Worm (Caenorhabditis elegans) whole organism, late embryonic: ENCODE results near the gene moc-1.

ENCODE experiments used
- C38D4.7 ChIP-seq: fragments of 200-800 bp; sonication (Bioruptor generic); optimal IDR thresholded peaks from 2 replicates; lab custom pipeline; 2018; ENCODE audit warnings: mild to moderate bottlenecking, missing genetic modification characterization, moderate library complexity, missing compliant biosample characterization
- ama-1 ChIP-seq: fragments of 150-350 bp; optimal IDR thresholded peaks from 2 replicates; lab custom pipeline; 2014
- ceh-14 ChIP-seq: sonication (generic microtip); optimal IDR thresholded peaks from 2 replicates; lab custom pipeline; 2016; ENCODE audit warnings: missing genotype, missing genetic modification characterization, missing compliant biosample characterization
- ceh-2 ChIP-seq: sonication (generic microtip); optimal IDR thresholded peaks from 2 replicates; lab custom pipeline; 2016; ENCODE audit warnings: missing genotype, missing genetic modification characterization, missing compliant biosample characterization
- dve-1 ChIP-seq: sonication (generic microtip); optimal IDR thresholded peaks from 2 replicates; lab custom pipeline; 2017; ENCODE audit warnings: antibody characterized with exemption, mild to moderate bottlenecking, missing genetic modification characterization, missing compliant biosample characterization
- ets-4 ChIP-seq: sonication (generic microtip); optimal IDR thresholded peaks from 2 replicates; lab custom pipeline; 2016; ENCODE audit warnings: missing genetic modification characterization, missing compliant biosample characterization
- hlh-30 ChIP-seq: sonication (generic microtip); optimal IDR thresholded peaks from 2 replicates; lab custom pipeline; 2017; ENCODE audit warnings: antibody characterized with exemption, missing genetic modification characterization, missing compliant biosample characterization; ENCODE audit not compliant: insufficient read depth
- mec-3 ChIP-seq: sonication (generic microtip); optimal IDR thresholded peaks from 2 replicates; lab custom pipeline; 2016; ENCODE audit warnings: borderline replicate concordance, missing genetic modification characterization, missing compliant biosample characterization
- pag-3 ChIP-seq: sonication (generic microtip); optimal IDR thresholded peaks from 2 replicates; lab custom pipeline; 2016; ENCODE audit warnings: missing compliant biosample characterization, missing genetic modification characterization, borderline replicate concordance
- pat-9 ChIP-seq: fragments of 200-800 bp; sonication (Bioruptor generic); optimal IDR thresholded peaks from 2 replicates; lab custom pipeline; 2018; ENCODE audit warnings: mild to moderate bottlenecking, missing genetic modification characterization, moderate library complexity, missing compliant biosample characterization
- pha-4 ChIP-seq: fragments of 150-350 bp; optimal IDR thresholded peaks from 2 replicates; lab custom pipeline; 2018; ENCODE audit warnings: missing biosample characterization, missing genetic modification reagents, missing genetic modification characterization
- syd-9 ChIP-seq: sonication (generic microtip); optimal IDR thresholded peaks from 2 replicates; lab custom pipeline; 2016; ENCODE audit warnings: mild to moderate bottlenecking, missing genetic modification characterization, moderate library complexity, missing compliant biosample characterization

DNA sequence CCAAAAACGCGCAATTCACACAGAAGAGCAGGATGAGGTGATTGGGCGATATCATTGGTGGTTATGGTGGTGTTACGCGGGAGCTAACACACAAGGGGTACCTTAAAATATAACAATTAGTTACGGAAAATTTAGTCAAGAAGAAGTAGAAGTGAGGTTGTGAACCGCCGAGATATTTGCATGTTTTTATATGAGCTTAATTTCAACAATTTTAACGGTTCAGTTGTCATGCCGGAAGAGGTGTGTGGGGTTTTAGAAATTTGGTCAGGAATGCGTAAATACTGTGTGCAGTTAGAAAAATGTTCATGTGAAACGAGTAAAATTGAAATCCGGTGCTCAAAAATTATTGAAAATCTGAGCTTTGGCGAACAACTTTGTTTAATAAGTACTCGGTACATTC, 45.6 kb downstream of the moc-1 start, which contains the start of gene flp-3:
- TF ChIP-seq ets-4 (no peak), pat-9 (tag; lab: Kevin White, UChicago) (no peak), syd-9 (no peak), C38D4.7 (GFP tag; lab: Kevin White, UChicago) (no peak), ceh-2 (tag; lab: Kevin White, UChicago) (no peak), ama-1 (lab: Kevin White, UChicago) (no peak), pag-3 (tag; lab: Kevin White, UChicago) (no peak), hlh-30 (tag; lab: Kevin White, UChicago) (no peak), mec-3 (tag; lab: Kevin White, UChicago) (no peak), pha-4 (no peak), dve-1 (tag; lab: Kevin White, UChicago) (no peak), ceh-14 (no peak)
